Fruit fly (Drosophila melanogaster): ENCODE data around the gene CG2680.

The CG2680 gene

DNA sequence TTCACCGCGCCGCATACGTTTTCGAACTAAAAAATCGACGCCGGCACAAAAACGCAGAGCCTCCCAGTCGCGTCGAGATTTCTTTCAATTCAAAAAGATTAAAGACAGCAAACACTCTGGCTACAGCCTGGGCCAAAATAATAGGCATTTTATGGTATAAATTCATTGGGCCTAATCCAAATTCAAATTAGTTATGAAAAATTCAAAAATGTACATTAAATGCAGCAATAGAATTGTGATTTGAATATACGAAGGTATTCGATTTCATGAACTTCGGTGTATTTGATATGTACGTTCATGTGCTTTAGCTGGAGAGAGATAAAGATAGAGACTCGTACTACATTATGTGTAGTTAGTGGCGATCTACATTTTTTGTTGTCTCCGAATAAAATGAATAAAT is 36.8 kb upstream of the CG2680 start, which contains the start of gene Syx4 (continued):
- no peak for TF ChIP-seq CG14860 (GFP tag; IDR thresholded peaks at IDR 0.05; ENCODE audit: partially characterized antibody)
- TF ChIP-seq dmrt99B (tag; optimal IDR thresholded peaks at IDR 0.05), result peak; percentile 95
- TF ChIP-seq CG15601 (tag; optimal IDR thresholded peaks at IDR 0.05), result peak; percentile 78
- peak; percentile 89 for TF ChIP-seq CG34422 (GFP tag; IDR thresholded peaks at IDR 0.05)
- TF ChIP-seq CG12659 (GFP tag; optimal IDR thresholded peaks at IDR 0.05), result peak; percentile 92
- no peak for TF ChIP-seq Bgb (GFP tag; IDR thresholded peaks at IDR 0.05; ENCODE audit: partially characterized antibody)
- TF ChIP-seq Bteb2 (GFP tag; optimal IDR thresholded peaks at IDR 0.05), result peak; percentile 87
- TF ChIP-seq Max (GFP tag; optimal IDR thresholded peaks at IDR 0.05), result peak; percentile 87
- TF ChIP-seq CG10654 (GFP tag; optimal IDR thresholded peaks at IDR 0.05), result peak; percentile 83
- TF ChIP-seq CG7271 (tag; optimal IDR thresholded peaks at IDR 0.05), result no peak
- peak; percentile 90 for TF ChIP-seq CG6689 (GFP tag; IDR thresholded peaks at IDR 0.05)
- TF ChIP-seq dysf (GFP tag; IDR thresholded peaks at IDR 0.05), result peak; percentile 92
- peak; percentile 87 for TF ChIP-seq Hsf (GFP tag; optimal IDR thresholded peaks at IDR 0.05)
- TF ChIP-seq emc (GFP tag; optimal IDR thresholded peaks at IDR 0.05), result peak; percentile 79
- TF ChIP-seq Ada2b (GFP tag; IDR thresholded peaks at IDR 0.05), result peak; percentile 88
- TF ChIP-seq inv (GFP tag; IDR thresholded peaks at IDR 0.05; ENCODE audit: partially characterized antibody), result no peak
- no peak for TF ChIP-seq Stat92E (GFP tag; optimal IDR thresholded peaks at IDR 0.05)
- no peak for TF ChIP-seq CG1832 (GFP tag; optimal IDR thresholded peaks at IDR 0.05)
- peak; percentile 90 for TF ChIP-seq CG10209 (GFP tag; optimal IDR thresholded peaks at IDR 0.05)
- TF ChIP-seq lmd (GFP tag; IDR thresholded peaks at IDR 0.05), result peak; percentile 87
- peak; percentile 90 for TF ChIP-seq Asciz (GFP tag; optimal IDR thresholded peaks at IDR 0.05)
- no peak for TF ChIP-seq usp (GFP tag; optimal IDR thresholded peaks at IDR 0.05)
- no peak for TF ChIP-seq BEAF-32 (GFP tag; optimal IDR thresholded peaks at IDR 0.05)
- TF ChIP-seq oc (tag; optimal IDR thresholded peaks at IDR 0.05), result peak; percentile 91
- TF ChIP-seq Hr3 (GFP tag; optimal IDR thresholded peaks at IDR 0.05), result peak; percentile 79
- peak; percentile 28 for TF ChIP-seq HmgD (GFP tag; optimal IDR thresholded peaks at IDR 0.05)
- no peak for TF ChIP-seq Dfd (GFP tag; optimal IDR thresholded peaks at IDR 0.05)
- TF ChIP-seq tup (GFP tag; optimal IDR thresholded peaks at IDR 0.05), result peak; percentile 86
- peak; percentile 72 for TF ChIP-seq Bdp1 (GFP tag; optimal IDR thresholded peaks at IDR 0.05)
- peak; percentile 97 for TF ChIP-seq sens (GFP tag)
- TF ChIP-seq Hr39 (optimal IDR thresholded peaks at IDR 0.05), result no peak
- TF ChIP-seq aop (GFP tag; IDR thresholded peaks at IDR 0.05), result 0 out of 2 replicates have a peak, but pooled peaks have one; percentile 48
- TF ChIP-seq CG8478 (optimal IDR thresholded peaks at IDR 0.05), result no peak
- peak; percentile 25 for TF ChIP-seq cato (GFP tag; optimal IDR thresholded peaks at IDR 0.05; ENCODE audit: borderline replicate concordance)
- peak; percentile 61 for TF ChIP-seq CG4707 (GFP tag; optimal IDR thresholded peaks at IDR 0.05)
- TF ChIP-seq Taf1 (GFP tag; IDR thresholded peaks at IDR 0.05), result peak; percentile 83
- TF ChIP-seq CG7963 (GFP tag; IDR thresholded peaks at IDR 0.05; ENCODE audit: partially characterized antibody), result no peak
- TF ChIP-seq Lim3 (GFP tag; IDR thresholded peaks at IDR 0.05), result peak; percentile 53; the same call in 1 of the 2 replicates
- peak; percentile 28 for TF ChIP-seq B-H2 (GFP tag; optimal IDR thresholded peaks at IDR 0.05)
- peak; percentile 85 for TF ChIP-seq run (tag; optimal IDR thresholded peaks at IDR 0.05)
- TF ChIP-seq CG17361 (GFP tag; IDR thresholded peaks at IDR 0.05), result peak; percentile 87
- TF ChIP-seq kni (GFP tag; optimal IDR thresholded peaks at IDR 0.05), result no peak
- TF ChIP-seq CG10147 (GFP tag; optimal IDR thresholded peaks at IDR 0.05), result peak; percentile 88
- peak; percentile 39 for TF ChIP-seq dmrt11E (tag; optimal IDR thresholded peaks at IDR 0.05)
- TF ChIP-seq luna (GFP tag; optimal IDR thresholded peaks at IDR 0.05), result peak; percentile 84
- TF ChIP-seq ro (GFP tag; IDR thresholded peaks at IDR 0.05), result 0 out of 2 replicates have a peak, but pooled peaks have one; percentile 11
- TF ChIP-seq Neu2 (GFP tag; optimal IDR thresholded peaks at IDR 0.05; ENCODE audit: borderline replicate concordance), result no peak
- peak; percentile 87 for TF ChIP-seq gsb (GFP tag; IDR thresholded peaks at IDR 0.05)
- peak; percentile 96 for TF ChIP-seq Fer1 (GFP tag; optimal IDR thresholded peaks at IDR 0.05)
- TF ChIP-seq CG14667 (GFP tag; IDR thresholded peaks at IDR 0.05), result peak; percentile 78
- peak; percentile 82 for TF ChIP-seq CG7357 (GFP tag; IDR thresholded peaks at IDR 0.05)

Measured in whole organism, embryonic.